Worm (Caenorhabditis elegans) whole organism, mixed stage, embryonic: ENCODE data around the gene T05A8.6.

Source experiments
- M03D4.4 ChIP-seq: sonication (generic microtip); optimal IDR thresholded peaks from 2 replicates; lab custom pipeline; 2017; ENCODE audit warnings: mild to moderate bottlenecking, missing genetic modification characterization, missing compliant biosample characterization
- bed-3 ChIP-seq: fragments of 200-800 bp; sonication (Bioruptor generic); optimal IDR thresholded peaks from 3 replicates; lab custom pipeline; 2018; ENCODE audit warnings: mild to moderate bottlenecking, missing genetic modification characterization, moderate library complexity, missing compliant biosample characterization
- ceh-39 ChIP-seq: fragments of 150-350 bp; optimal IDR thresholded peaks from 2 replicates; lab custom pipeline; 2014; ENCODE audit warnings: missing biosample characterization, missing genetic modification characterization
- ceh-43 ChIP-seq: fragments of 200-800 bp; sonication (Bioruptor generic); optimal IDR thresholded peaks from 2 replicates; lab custom pipeline; 2018; ENCODE audit warnings: mild to moderate bottlenecking, missing genetic modification characterization, moderate library complexity, missing compliant biosample characterization
- ceh-83 ChIP-seq: fragments of 200-800 bp; sonication (Bioruptor generic); optimal IDR thresholded peaks from 2 replicates; lab custom pipeline; 2018; ENCODE audit warnings: mild to moderate bottlenecking, missing genetic modification characterization, missing compliant biosample characterization
- ces-1 ChIP-seq: fragments of 150-350 bp; optimal IDR thresholded peaks from 2 replicates; lab custom pipeline; 2014; ENCODE audit warnings: missing biosample characterization, missing genetic modification reagents, missing genetic modification characterization
- cnd-1 ChIP-seq: fragments of 200-800 bp; sonication (Bioruptor generic); optimal IDR thresholded peaks from 2 replicates; lab custom pipeline; 2018; ENCODE audit warnings: mild to moderate bottlenecking, missing genetic modification characterization, missing compliant biosample characterization
- drap-1 ChIP-seq: fragments of 200-800 bp; sonication (Bioruptor generic); optimal IDR thresholded peaks from 3 replicates; lab custom pipeline; 2018; ENCODE audit warnings: mild to moderate bottlenecking, missing genetic modification characterization, missing compliant biosample characterization
- elt-1 ChIP-seq: sonication (generic microtip); optimal IDR thresholded peaks from 2 replicates; lab custom pipeline; 2017; ENCODE audit warnings: missing genetic modification characterization, mild to moderate bottlenecking, missing compliant biosample characterization, antibody characterized with exemption, moderate library complexity, borderline replicate concordance; ENCODE audit not compliant: insufficient read depth
- elt-3 ChIP-seq: fragments of 150-350 bp; optimal IDR thresholded peaks from 2 replicates; lab custom pipeline; 2014; ENCODE audit warnings: missing biosample characterization, missing genetic modification characterization
- flh-1 ChIP-seq: fragments of 200-800 bp; sonication (Bioruptor generic); optimal IDR thresholded peaks from 2 replicates; lab custom pipeline; 2018; ENCODE audit warnings: mild to moderate bottlenecking, missing genetic modification characterization, moderate library complexity, missing compliant biosample characterization
- ham-2 ChIP-seq: fragments of 200-800 bp; sonication (Bioruptor generic); optimal IDR thresholded peaks from 2 replicates; lab custom pipeline; 2018; ENCODE audit warnings: mild to moderate bottlenecking, missing genetic modification characterization, missing compliant biosample characterization
- hlh-1 ChIP-seq: fragments of 150-350 bp; optimal IDR thresholded peaks from 2 replicates; lab custom pipeline; 2014; ENCODE audit warnings: missing biosample characterization, missing genetic modification reagents, missing genetic modification characterization
- lin-32 ChIP-seq: fragments of 200-800 bp; sonication (Bioruptor generic); optimal IDR thresholded peaks from 2 replicates; lab custom pipeline; 2018; ENCODE audit warnings: mild to moderate bottlenecking, missing genetic modification characterization, missing compliant biosample characterization
- nhr-12 ChIP-seq: fragments of 150-350 bp; optimal IDR thresholded peaks from 2 replicates; lab custom pipeline; 2014; ENCODE audit warnings: missing biosample characterization, missing genetic modification characterization
- nhr-2 ChIP-seq: fragments of 150-350 bp; optimal IDR thresholded peaks from 2 replicates; lab custom pipeline; 2014; ENCODE audit warnings: missing biosample characterization, missing genetic modification characterization
- nhr-237 ChIP-seq: fragments of 150-350 bp; optimal IDR thresholded peaks from 2 replicates; lab custom pipeline; 2014; ENCODE audit warnings: missing biosample characterization, missing genetic modification characterization
- nhr-76 ChIP-seq: sonication (generic microtip); optimal IDR thresholded peaks from 2 replicates; lab custom pipeline; 2017; ENCODE audit warnings: missing biosample characterization, missing genetic modification characterization
- pha-4 ChIP-seq: fragments of 150-350 bp; optimal IDR thresholded peaks from 2 replicates; lab custom pipeline; 2018; ENCODE audit warnings: missing biosample characterization, missing genetic modification reagents, missing genetic modification characterization
- sem-2 ChIP-seq: fragments of 200-800 bp; sonication (Bioruptor generic); optimal IDR thresholded peaks from 2 replicates; lab custom pipeline; 2018; ENCODE audit warnings: mild to moderate bottlenecking, missing genetic modification characterization, missing compliant biosample characterization
- snpc-4 ChIP-seq: fragments of 150-350 bp; optimal IDR thresholded peaks from 2 replicates; lab custom pipeline; 2014; ENCODE audit warnings: missing biosample characterization, missing genetic modification characterization
- sptf-1 ChIP-seq: sonication (generic microtip); optimal IDR thresholded peaks from 2 replicates; lab custom pipeline; 2017; ENCODE audit warnings: mild to moderate bottlenecking, missing genetic modification characterization, moderate library complexity, missing compliant biosample characterization
- tbx-8 ChIP-seq: fragments of 200-800 bp; sonication (Bioruptor generic); optimal IDR thresholded peaks from 2 replicates; lab custom pipeline; 2018; ENCODE audit warnings: mild to moderate bottlenecking, missing genetic modification characterization, moderate library complexity, missing compliant biosample characterization
- unc-120 ChIP-seq: sonication (generic microtip); optimal IDR thresholded peaks from 2 replicates; lab custom pipeline; 2017; ENCODE audit warnings: missing genetic modification characterization, missing compliant biosample characterization; ENCODE audit not compliant: poor library complexity, severe bottlenecking
- unc-39 ChIP-seq: fragments of 150-350 bp; optimal IDR thresholded peaks from 2 replicates; lab custom pipeline; 2014; ENCODE audit warnings: missing biosample characterization, missing genetic modification characterization
- unc-62 ChIP-seq: fragments of 150-350 bp; optimal IDR thresholded peaks from 2 replicates; lab custom pipeline; 2014; ENCODE audit warnings: missing biosample characterization, missing genetic modification reagents, missing genetic modification characterization
- zip-8 ChIP-seq: fragments of 150-350 bp; optimal IDR thresholded peaks from 2 replicates; lab custom pipeline; 2014; ENCODE audit warnings: missing biosample characterization, missing genetic modification characterization
- ztf-11 ChIP-seq: fragments of 150-350 bp; optimal IDR thresholded peaks from 2 replicates; lab custom pipeline; 2014; ENCODE audit warnings: missing biosample characterization, missing genetic modification characterization

T05A8.6 gene

DNA sequence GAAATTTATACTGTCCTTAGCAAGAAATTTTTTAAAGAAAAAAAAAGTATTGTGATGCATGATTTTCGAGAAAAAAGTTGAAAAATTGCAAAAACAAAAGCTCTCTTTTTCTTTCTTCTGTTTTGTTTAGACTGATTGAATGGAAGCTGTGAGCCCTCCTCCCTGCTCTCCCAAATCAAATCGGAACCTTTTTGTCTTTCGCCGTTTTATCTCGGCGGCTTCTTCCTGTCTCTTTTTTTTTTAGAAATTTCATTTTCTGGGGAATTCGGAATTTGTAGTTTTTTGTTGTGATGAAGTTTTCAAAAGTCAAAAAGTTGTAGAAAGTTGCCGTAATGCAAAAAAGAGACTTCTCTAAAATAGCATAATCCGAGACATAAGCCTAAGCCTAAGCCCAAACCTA lies 8.9 kb downstream of the T05A8.6 start:
- no peak for TF ChIP-seq nhr-76 (tag; lab: Kevin White, UChicago)
- TF ChIP-seq ces-1 (GFP tag; lab: Kevin White, UChicago), result peak; percentile 28

DNA sequence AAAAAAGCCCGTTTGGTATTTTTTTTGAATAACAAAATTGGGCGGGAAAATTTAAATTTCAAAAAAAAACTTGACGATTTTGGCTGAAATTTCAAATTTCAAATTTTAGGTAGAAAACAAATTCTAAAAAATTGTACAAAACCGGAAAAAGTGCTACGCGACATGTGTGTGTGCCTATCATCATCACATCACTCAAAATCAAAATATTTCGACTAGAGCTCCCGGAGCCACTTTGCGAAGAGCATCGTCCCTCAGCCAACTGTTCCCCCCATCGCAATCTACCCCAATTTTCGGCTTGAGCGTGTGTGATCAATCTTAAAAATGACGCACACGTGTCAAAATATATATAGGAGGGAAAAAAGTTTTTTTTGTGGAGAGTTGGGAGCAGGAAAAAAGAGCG lies 12.7 kb downstream of the T05A8.6 start:
- TF ChIP-seq unc-62 (GFP tag; lab: Kevin White, UChicago), result peak; percentile 63
- no peak for TF ChIP-seq ceh-83 (GFP tag; lab: Kevin White, UChicago)
- TF ChIP-seq ham-2, result no peak
- TF ChIP-seq unc-120 (tag; lab: Kevin White, UChicago), result peak; percentile 54
- no peak for TF ChIP-seq snpc-4
- TF ChIP-seq hlh-1, result peak; percentile 37
- no peak for TF ChIP-seq pha-4
- TF ChIP-seq flh-1, result no peak
- TF ChIP-seq sem-2 (GFP tag; lab: Kevin White, UChicago), result no peak

DNA sequence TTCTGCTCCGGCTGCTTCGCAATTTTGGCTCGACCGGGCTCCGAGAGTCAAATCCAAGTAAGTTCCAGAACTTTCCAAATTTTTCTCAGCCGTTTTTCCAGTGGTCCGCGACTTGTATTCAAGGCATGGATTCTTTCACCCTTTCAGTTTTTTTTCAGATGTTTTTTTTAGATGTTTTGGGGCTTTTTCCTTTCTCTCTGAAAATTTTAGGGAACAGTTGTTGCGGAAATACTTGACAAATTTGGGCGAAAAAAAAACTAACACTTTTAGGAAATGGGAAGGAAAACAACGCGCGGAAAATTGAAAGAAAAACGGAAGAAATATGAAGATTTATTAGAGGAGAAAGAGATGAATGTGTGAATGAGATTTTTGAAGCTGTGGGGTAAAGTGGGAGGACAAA lies 14.0 kb downstream of the T05A8.6 start, which contains the start of the genes T05A8.11 and nep-2:
T05A8.11 (minus strand) TSS at position 101 of the 400 bp plus-strand sequence.
nep-2 (minus strand) TSS at position 192 of the 400 bp plus-strand sequence.
- TF ChIP-seq flh-1, result no peak
- no peak for TF ChIP-seq tbx-8 (GFP tag; lab: Kevin White, UChicago)

DNA sequence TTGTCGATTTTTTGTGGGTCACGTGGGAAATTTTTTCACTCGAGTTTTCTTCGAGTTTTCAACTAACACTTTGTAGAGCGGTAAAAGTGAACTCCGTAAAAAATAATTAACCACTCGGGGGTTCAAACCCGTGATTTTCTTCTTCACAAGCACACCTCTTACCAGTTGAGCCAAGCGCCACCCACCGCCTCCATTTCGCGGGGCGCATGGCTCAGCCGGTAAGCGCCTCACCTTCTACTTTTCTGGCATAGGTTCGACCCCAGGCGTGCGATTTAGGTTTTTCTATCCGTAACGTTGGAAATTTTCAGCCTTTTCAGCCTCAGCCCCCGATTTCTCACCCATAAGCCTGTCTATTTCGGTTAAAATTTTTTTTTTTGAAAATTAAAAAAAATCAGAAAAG lies 17.5 kb downstream of the T05A8.6 start:
- TF ChIP-seq ztf-11 (tag; lab: Kevin White, UChicago) (no peak), snpc-4 (no peak), ceh-39 (tag; lab: Kevin White, UChicago) (no peak), pha-4 (no peak), elt-1 (no peak)

DNA sequence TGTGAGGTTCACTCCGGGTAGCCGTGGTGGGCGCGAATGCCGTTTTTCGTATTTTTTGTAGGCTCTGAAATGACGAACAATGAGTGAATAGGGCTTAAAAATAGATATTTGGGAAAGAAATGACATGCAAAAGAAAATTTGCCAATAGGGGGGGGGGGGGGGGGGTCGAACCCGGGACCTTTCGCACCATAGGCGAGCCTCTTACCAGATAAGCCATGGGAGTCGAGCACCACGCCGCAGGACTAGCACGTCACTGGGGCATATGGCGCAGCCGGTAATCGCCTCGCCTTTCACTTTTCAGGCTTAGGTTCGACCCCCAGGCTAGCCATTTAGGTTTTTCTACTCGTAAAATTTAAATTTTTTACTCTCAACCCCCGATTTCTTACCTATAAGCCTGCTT lies 20.3 kb downstream of the T05A8.6 start:
- TF ChIP-seq snpc-4 (no peak), hlh-1 (no peak), unc-39 (tag; lab: Kevin White, UChicago) (no peak), nhr-2 (tag; lab: Kevin White, UChicago) (no peak), pha-4 (no peak), M03D4.4 (tag; lab: Kevin White, UChicago) (no peak), nhr-76 (tag; lab: Kevin White, UChicago) (no peak), cnd-1 (tag; lab: Kevin White, UChicago) (no peak), elt-3 (tag; lab: Kevin White, UChicago) (no peak), bed-3 (GFP tag; lab: Kevin White, UChicago) (no peak), ces-1 (GFP tag; lab: Kevin White, UChicago) (no peak), tbx-8 (GFP tag; lab: Kevin White, UChicago) (no peak), ceh-43 (GFP tag; lab: Kevin White, UChicago) (no peak), ztf-11 (tag; lab: Kevin White, UChicago) (no peak), zip-8 (tag; lab: Kevin White, UChicago) (no peak), unc-62 (GFP tag; lab: Kevin White, UChicago) (no peak), lin-32 (GFP tag; lab: Kevin White, UChicago) (no peak), drap-1 (no peak)

DNA sequence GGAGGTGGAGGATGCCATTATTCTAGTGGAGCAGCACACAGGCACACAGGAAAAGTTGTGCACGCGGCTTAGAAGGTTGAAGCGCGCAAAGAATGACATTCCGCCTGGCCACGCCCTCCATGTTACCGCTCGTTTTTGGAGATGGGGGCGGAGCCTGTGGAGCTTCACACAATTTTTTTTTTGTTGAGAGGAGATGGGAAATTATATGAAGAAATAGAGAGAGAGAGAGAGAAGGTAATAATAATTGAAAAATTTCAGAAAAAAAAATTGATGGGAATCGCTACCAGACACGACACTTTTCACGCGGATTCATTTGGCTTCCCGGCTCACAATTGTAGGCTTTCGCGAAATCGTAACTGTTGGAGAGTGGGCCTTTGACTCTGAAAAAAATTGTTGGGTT lies 22.2 kb downstream of the T05A8.6 start, which contains the start of gene T05A8.3:
T05A8.3 (minus strand) TSS at position 101 of the 400 bp plus-strand sequence.
- TF ChIP-seq ces-1 (GFP tag; lab: Kevin White, UChicago) (no peak), M03D4.4 (tag; lab: Kevin White, UChicago) (no peak), sptf-1 (tag; lab: Kevin White, UChicago) (no peak), flh-1 (no peak), drap-1 (no peak), cnd-1 (tag; lab: Kevin White, UChicago) (no peak), nhr-76 (tag; lab: Kevin White, UChicago) (no peak), nhr-237 (tag; lab: Kevin White, UChicago) (no peak), sem-2 (GFP tag; lab: Kevin White, UChicago) (no peak), lin-32 (GFP tag; lab: Kevin White, UChicago) (no peak), nhr-12 (tag; lab: Kevin White, UChicago) (no peak)
